Fruit fly (Drosophila melanogaster) whole organism, wandering third instar larva: Measurements from ENCODE around the gene Cad86C.
A peak's percentile ranks its signal among the peaks of the same experiment; 100 is the strongest.

Source experiments
- Abd-B ChIP-seq: fragments of >200 bp; optimal IDR thresholded peaks from 2 replicates; lab custom pipeline; 2017; ENCODE audit warnings: missing biosample characterization, missing genetic modification characterization
- CG32264 ChIP-seq: fragments of 200-800 bp; sonication (Bioruptor generic); optimal IDR thresholded peaks from 2 replicates; lab custom pipeline; 2016; ENCODE audit warnings: missing biosample characterization, missing genetic modification characterization
- CG9705 ChIP-seq: fragments of 200-800 bp; sonication (Bioruptor generic); optimal IDR thresholded peaks from 2 replicates; lab custom pipeline; 2018; ENCODE audit warnings: missing biosample characterization, mild to moderate bottlenecking, missing genetic modification characterization
- CrebA ChIP-seq: fragments of 200-800 bp; sonication (Bioruptor generic); optimal IDR thresholded peaks from 2 replicates; lab custom pipeline; 2016; ENCODE audit warnings: missing biosample characterization, mild to moderate bottlenecking, missing genetic modification characterization, borderline replicate concordance
- Dif ChIP-seq: fragments of 200-275, 200-300 bp; sonication (Bioruptor generic); optimal IDR thresholded peaks from 2 replicates; lab custom pipeline; 2018; ENCODE audit warnings: missing biosample characterization, missing genetic modification characterization; ENCODE audit not compliant: partially characterized antibody
- GATAd ChIP-seq: sonication (Bioruptor generic); optimal IDR thresholded peaks from 2 replicates; lab custom pipeline; 2016; ENCODE audit warnings: missing biosample characterization, missing genetic modification characterization
- HLH106 ChIP-seq: fragments of 200-800 bp; optimal IDR thresholded peaks from 3 replicates; lab custom pipeline; 2019; ENCODE audit warnings: missing biosample characterization, mild to moderate bottlenecking, missing genetic modification characterization, moderate library complexity
- Hnf4 ChIP-seq: fragments of 200-800 bp; sonication (Bioruptor generic); optimal IDR thresholded peaks from 2 replicates; lab custom pipeline; 2016; ENCODE audit warnings: missing biosample characterization, mild to moderate bottlenecking, missing genetic modification characterization
- Hr78 ChIP-seq: fragments of >200 bp; optimal IDR thresholded peaks from 2 replicates; lab custom pipeline; 2017; ENCODE audit warnings: missing biosample characterization, missing genetic modification characterization
- Hr83 ChIP-seq: fragments of 200-300 bp; sonication (Bioruptor generic); optimal IDR thresholded peaks from 2 replicates; lab custom pipeline; 2016; ENCODE audit warnings: missing biosample characterization, mild to moderate bottlenecking, missing genetic modification characterization, moderate library complexity; ENCODE audit not compliant: poor library complexity, severe bottlenecking
- Jra ChIP-seq: sonication (Bioruptor generic); optimal IDR thresholded peaks from 2 replicates; lab custom pipeline; 2016; ENCODE audit warnings: missing biosample characterization, missing genetic modification characterization
- Mio ChIP-seq: sonication (Bioruptor generic); optimal IDR thresholded peaks from 2 replicates; lab custom pipeline; 2016; ENCODE audit warnings: missing biosample characterization, missing genetic modification characterization
- Myc ChIP-seq: fragments of >200 bp; optimal IDR thresholded peaks from 2 replicates; lab custom pipeline; 2017
- N ChIP-seq: fragments of >200 bp; optimal IDR thresholded peaks from 2 replicates; lab custom pipeline; 2018; ENCODE audit warnings: missing biosample characterization, missing external identifiers, missing genetic modification characterization
- OdsH ChIP-seq: fragments of 200-800 bp; sonication (Bioruptor generic); optimal IDR thresholded peaks from 2 replicates; lab custom pipeline; 2016; ENCODE audit warnings: missing biosample characterization, mild to moderate bottlenecking, missing genetic modification characterization
- Rel ChIP-seq, 2 experiments: fragments of 200-800 bp; sonication (Bioruptor generic) in 1 of 2; optimal IDR thresholded peaks; 2 replicates in 1 of 2; 3 replicates in 1 of 2; lab custom pipeline; 2016 to 2019; ENCODE audit warnings: mild to moderate bottlenecking in 2 of 2, missing biosample characterization in 2 of 2, missing genetic modification characterization in 2 of 2, moderate library complexity in 1 of 2
- Sp1 ChIP-seq: fragments of 200-800 bp; sonication (Bioruptor generic); optimal IDR thresholded peaks from 3 replicates; lab custom pipeline; 2019; ENCODE audit warnings: missing biosample characterization, mild to moderate bottlenecking, missing genetic modification characterization, moderate library complexity
- Vsx2 ChIP-seq: fragments of 200-300, 225-300 bp; sonication (Bioruptor generic); optimal IDR thresholded peaks from 2 replicates; lab custom pipeline; 2018; ENCODE audit warnings: missing biosample characterization, missing genetic modification characterization; ENCODE audit not compliant: partially characterized antibody
- br ChIP-seq: fragments of 200-800 bp; sonication (Bioruptor generic); optimal IDR thresholded peaks from 2 replicates; lab custom pipeline; 2016; ENCODE audit warnings: missing biosample characterization, missing genetic modification characterization
- dl ChIP-seq, 2 experiments: fragments of 175-275, 200-275 bp in 1 of 2; fragments of 200-275 bp in 1 of 2; sonication (Bioruptor generic); optimal IDR thresholded peaks; lab custom pipeline; 2018; ENCODE audit warnings: mild to moderate bottlenecking in 2 of 2, missing biosample characterization in 2 of 2, missing genetic modification characterization in 2 of 2, moderate library complexity in 2 of 2; ENCODE audit not compliant: partially characterized antibody in 2 of 2, insufficient read depth in 1 of 2
- dmrt93B ChIP-seq: fragments of 200-800 bp; sonication (Bioruptor generic); optimal IDR thresholded peaks from 2 replicates; lab custom pipeline; 2018; ENCODE audit warnings: missing biosample characterization, mild to moderate bottlenecking, missing genetic modification characterization
- dsf ChIP-seq: sonication (Bioruptor generic); optimal IDR thresholded peaks from 2 replicates; lab custom pipeline; 2016; ENCODE audit warnings: missing biosample characterization, missing genetic modification characterization, borderline replicate concordance
- ey ChIP-seq: fragments of 200-800 bp; sonication (Bioruptor generic); optimal IDR thresholded peaks from 2 replicates; lab custom pipeline; 2016; ENCODE audit warnings: missing biosample characterization, missing genetic modification characterization
- foxo ChIP-seq, 2 experiments: fragments of 200-800 bp; sonication (Bioruptor generic); optimal IDR thresholded peaks; 2 replicates in 1 of 2; 3 replicates in 1 of 2; lab custom pipeline; 2016 to 2017; ENCODE audit warnings: missing biosample characterization in 2 of 2, missing genetic modification characterization in 2 of 2
- fru ChIP-seq: fragments of 200-800 bp; sonication (Bioruptor generic); optimal IDR thresholded peaks from 3 replicates; lab custom pipeline; 2016; ENCODE audit warnings: missing biosample characterization, mild to moderate bottlenecking, missing genetic modification characterization
- h ChIP-seq: fragments of 200-800 bp; sonication (Bioruptor generic); optimal IDR thresholded peaks from 3 replicates; lab custom pipeline; 2016; ENCODE audit warnings: missing biosample characterization, mild to moderate bottlenecking, missing genetic modification characterization
- jim ChIP-seq: fragments of 175-275, 200-325 bp; sonication (Bioruptor generic); optimal IDR thresholded peaks from 2 replicates; lab custom pipeline; 2016; ENCODE audit warnings: missing biosample characterization, mild to moderate bottlenecking, missing genetic modification characterization
- pan ChIP-seq: fragments of >200 bp; optimal IDR thresholded peaks from 2 replicates; lab custom pipeline; 2017
- psq ChIP-seq: fragments of 200-800 bp; sonication (Bioruptor generic); optimal IDR thresholded peaks from 3 replicates; lab custom pipeline; 2017; ENCODE audit warnings: missing biosample characterization, mild to moderate bottlenecking, missing genetic modification characterization, moderate library complexity
- rgr ChIP-seq: fragments of 200-800 bp; sonication (Bioruptor generic); optimal IDR thresholded peaks from 3 replicates; lab custom pipeline; 2016; ENCODE audit warnings: missing biosample characterization, mild to moderate bottlenecking, missing genetic modification characterization
- sage ChIP-seq: fragments of 200-800 bp; sonication (Bioruptor generic); optimal IDR thresholded peaks from 2 replicates; lab custom pipeline; 2016; ENCODE audit warnings: missing biosample characterization, mild to moderate bottlenecking, missing genetic modification characterization
- sv ChIP-seq: fragments of 200-800 bp; sonication (Bioruptor generic); optimal IDR thresholded peaks from 3 replicates; lab custom pipeline; 2016; ENCODE audit warnings: missing biosample characterization, missing genetic modification characterization
- tai ChIP-seq: sonication (Bioruptor generic); optimal IDR thresholded peaks from 2 replicates; lab custom pipeline; 2016; ENCODE audit warnings: missing biosample characterization, missing genetic modification characterization
- usp ChIP-seq: fragments of >200 bp; optimal IDR thresholded peaks from 2 replicates; lab custom pipeline; 2017; ENCODE audit warnings: missing biosample characterization, missing genetic modification characterization
- woc ChIP-seq: sonication (Bioruptor generic); optimal IDR thresholded peaks from 2 replicates; lab custom pipeline; 2016; ENCODE audit warnings: missing biosample characterization, mild to moderate bottlenecking, missing genetic modification characterization

The Cad86C gene

dm6 chr3R:10863956-10864355, 37.1 kb downstream of the Cad86C start:
- peak; percentile 59 for TF ChIP-seq Dif
- TF ChIP-seq jim (GFP tag; lab: Kevin White, UChicago) = no peak

dm6 chr3R:10868427-10868962, 41.6 kb downstream of the Cad86C start, which contains the start of the genes SelR and Tsp86D:
Gene SelR (minus strand): TSS chr3R:10868642.
Gene Tsp86D (plus strand): TSS chr3R:10868708.
- peak; percentile 42 for TF ChIP-seq Sp1 (GFP tag; lab: Kevin White, UChicago)
- peak; percentile 75 for TF ChIP-seq Myc
- no peak for TF ChIP-seq dmrt93B (GFP tag; lab: Kevin White, UChicago)
- no peak for TF ChIP-seq GATAd (GFP tag; lab: Kevin White, UChicago)
- no peak for TF ChIP-seq dl (GFP tag; optimal IDR thresholded peaks at IDR 0.05; lab: Kevin White, UChicago; ENCODE audit: insufficient read depth in 1 of 2, partially characterized antibody in 2 of 2)
- TF ChIP-seq h = peak; percentile 33
- no peak for TF ChIP-seq Hnf4 (GFP tag; lab: Kevin White, UChicago)
- no peak for TF ChIP-seq Rel (GFP tag; optimal IDR thresholded peaks at IDR 0.05; lab: Kevin White, UChicago)
- TF ChIP-seq Rel (tag; optimal IDR thresholded peaks at IDR 0.05; lab: Kevin White, UChicago) = peak; percentile 93
- TF ChIP-seq CG9705 = peak; percentile 26
- no peak for TF ChIP-seq Jra
- TF ChIP-seq Hr83 = peak; percentile 38
- no peak for TF ChIP-seq Mio (GFP tag; lab: Kevin White, UChicago)
- TF ChIP-seq N (GFP tag; lab: Kevin White, UChicago) = no peak
- no peak for TF ChIP-seq Hr78 (GFP tag; lab: Kevin White, UChicago)
- no peak for TF ChIP-seq fru (GFP tag; lab: Kevin White, UChicago)
- no peak for TF ChIP-seq br (GFP tag; lab: Kevin White, UChicago)
- TF ChIP-seq rgr (GFP tag; lab: Kevin White, UChicago) = peak; percentile 17

dm6 chr3R:10870561-10870960, 43.7 kb downstream of the Cad86C start:
- no peak for TF ChIP-seq CG9705
- TF ChIP-seq Hr78 (GFP tag; lab: Kevin White, UChicago) = no peak
- TF ChIP-seq dl (GFP tag; optimal IDR thresholded peaks at IDR 0.05; lab: Kevin White, UChicago; ENCODE audit: insufficient read depth in 1 of 2, partially characterized antibody in 2 of 2) = no peak
- no peak for TF ChIP-seq Rel (GFP tag; optimal IDR thresholded peaks at IDR 0.05; lab: Kevin White, UChicago)
- peak; percentile 35 for TF ChIP-seq Rel (tag; optimal IDR thresholded peaks at IDR 0.05; lab: Kevin White, UChicago)

- TF ChIP-seq Vsx2 (GFP tag; lab: Kevin White, UChicago) = peak; percentile 80
- peak; percentile 50 for TF ChIP-seq br (GFP tag; lab: Kevin White, UChicago)
- no peak for TF ChIP-seq CrebA (GFP tag; lab: Kevin White, UChicago)
- TF ChIP-seq usp = no peak
- peak; percentile 2 for TF ChIP-seq sv (GFP tag; lab: Kevin White, UChicago)
- TF ChIP-seq Jra = peak; percentile 13
- TF ChIP-seq Abd-B (GFP tag; lab: Kevin White, UChicago) = no peak
- TF ChIP-seq CG9705 = peak; percentile 53
- TF ChIP-seq rgr (GFP tag; lab: Kevin White, UChicago) = peak; percentile 58
- no peak for TF ChIP-seq Mio (GFP tag; lab: Kevin White, UChicago)
- peak; percentile 57 for TF ChIP-seq psq
- no peak for TF ChIP-seq Rel (GFP tag; optimal IDR thresholded peaks at IDR 0.05; lab: Kevin White, UChicago)
- peak; percentile 42 for TF ChIP-seq Rel (tag; optimal IDR thresholded peaks at IDR 0.05; lab: Kevin White, UChicago)
- peak; percentile 68 for TF ChIP-seq Sp1 (GFP tag; lab: Kevin White, UChicago)
- TF ChIP-seq Hr83 = peak; percentile 15
- TF ChIP-seq HLH106 = peak; percentile 56
- peak; percentile 72 for TF ChIP-seq h
- TF ChIP-seq sage (GFP tag; lab: Kevin White, UChicago) = no peak
- no peak for TF ChIP-seq N (GFP tag; lab: Kevin White, UChicago)
- TF ChIP-seq pan (lab: Kevin White, UChicago) = no peak
- TF ChIP-seq Hnf4 (GFP tag; lab: Kevin White, UChicago) = peak; percentile 67
- peak; percentile 15 for TF ChIP-seq dmrt93B (GFP tag; lab: Kevin White, UChicago)
- TF ChIP-seq fru (GFP tag; lab: Kevin White, UChicago) = peak; percentile 23
- no peak for TF ChIP-seq Myc
- no peak for TF ChIP-seq dl (GFP tag; optimal IDR thresholded peaks at IDR 0.05; lab: Kevin White, UChicago; ENCODE audit: insufficient read depth in 1 of 2, partially characterized antibody in 2 of 2)
- TF ChIP-seq GATAd (GFP tag; lab: Kevin White, UChicago) = no peak
- no peak for TF ChIP-seq tai
- TF ChIP-seq dsf (GFP tag; lab: Kevin White, UChicago) = no peak
- TF ChIP-seq CG32264 = no peak
- peak; percentile 61 for TF ChIP-seq OdsH
- no peak for TF ChIP-seq Hr78 (GFP tag; lab: Kevin White, UChicago)
- TF ChIP-seq foxo (GFP tag; optimal IDR thresholded peaks at IDR 0.05; lab: Kevin White, UChicago) = peak in 1 of 2 experiments; percentile 76
- TF ChIP-seq ey (GFP tag; lab: Kevin White, UChicago) = peak; percentile 36
- peak; percentile 62 for TF ChIP-seq woc
Measured at dm6 chr3R:10872148-10872783, 45.4 kb downstream of the Cad86C start, which contains the start of gene Fdh. Gene Fdh (minus strand): TSS chr3R:10872381.
